Worm (Caenorhabditis elegans) whole organism, late embryonic: Measurements from ENCODE around the gene ZK228.13.

Experiments
- K02D7.2 ChIP-seq: sonication (generic microtip); optimal IDR thresholded peaks from 2 replicates; lab custom pipeline; 2017; ENCODE audit warnings: mild to moderate bottlenecking, missing genetic modification characterization, missing compliant biosample characterization
- unc-3 ChIP-seq, 2 experiments: fragments of 200-800 bp in 1 of 2; sonication (Bioruptor generic) in 1 of 2; sonication (generic microtip) in 1 of 2; conservative IDR thresholded peaks in 1 of 2; optimal IDR thresholded peaks in 1 of 2; 2 replicates each; pipeline versions ENCODE4 v1.3.6 to Lab custom; 2016 to 2022; ENCODE audit warnings: missing compliant biosample characterization in 2 of 2, missing genetic modification characterization in 2 of 2, missing genetic modification reagents in 1 of 2

DNA sequence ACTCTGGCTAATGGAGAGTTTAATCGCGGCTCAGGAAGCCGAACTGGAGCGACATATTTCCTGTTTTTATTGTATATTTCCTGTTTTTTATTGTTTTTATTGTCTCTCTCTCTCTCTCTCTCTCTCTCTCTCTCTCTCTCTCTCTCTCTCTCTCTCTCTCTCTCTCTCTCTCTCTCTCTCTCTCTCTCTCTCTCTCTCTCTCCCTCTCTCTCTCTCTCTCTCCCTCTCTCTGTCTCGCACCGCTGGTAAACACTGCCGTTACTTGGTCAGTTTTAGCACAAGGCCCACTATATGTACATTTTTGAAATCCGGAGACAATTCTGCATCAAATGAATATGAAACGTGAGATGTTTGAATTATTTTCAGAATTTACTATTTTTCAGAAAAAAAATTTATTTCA is 37.2 kb downstream of the ZK228.13 start:
- TF ChIP-seq K02D7.2 (tag; lab: Kevin White, UChicago) (no peak), unc-3 (GFP tag; conservative IDR thresholded peaks at IDR 0.05; lab: Robert Waterston, UW) (no peak), unc-3 (tag; optimal IDR thresholded peaks at IDR 0.05; lab: Kevin White, UChicago) (no peak)
